Fruit fly (Drosophila melanogaster): Measurements from ENCODE around the gene fd3F.
A peak's percentile ranks its signal among the peaks of the same experiment; 100 is the strongest.

Gene fd3F

DNA sequence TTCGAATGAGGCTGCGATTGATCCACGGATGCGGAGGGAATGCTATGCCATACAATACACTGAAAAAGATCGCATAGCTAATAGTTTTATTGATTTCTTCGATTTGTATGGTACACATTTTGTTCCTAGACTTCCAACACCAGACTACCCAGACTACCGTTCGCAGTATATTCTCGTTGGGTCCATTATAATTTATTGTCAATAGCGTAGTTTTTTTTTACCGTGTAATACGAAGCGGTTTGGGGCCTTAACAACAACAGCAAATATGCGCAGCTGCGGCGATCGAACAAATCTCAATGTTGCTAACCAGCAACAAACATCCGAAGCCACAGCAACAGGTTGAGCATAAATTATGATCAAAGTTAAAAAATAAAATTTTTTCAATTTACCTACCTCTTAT is 36.5 kb downstream of the fd3F start (continued):
- TF ChIP-seq inv (GFP tag; IDR thresholded peaks at IDR 0.05; ENCODE audit: partially characterized antibody) = no peak
- TF ChIP-seq corto (GFP tag; optimal IDR thresholded peaks at IDR 0.05) = no peak
- TF ChIP-seq CG4707 (GFP tag; optimal IDR thresholded peaks at IDR 0.05) = peak; percentile 55
- TF ChIP-seq klu (GFP tag; IDR thresholded peaks at IDR 0.05) = peak; percentile 49; the same call in 1 of the 2 replicates
- peak; percentile 71 for TF ChIP-seq sim (GFP tag; IDR thresholded peaks at IDR 0.05)
- TF ChIP-seq Hsf (GFP tag; optimal IDR thresholded peaks at IDR 0.05) = peak; percentile 81
- TF ChIP-seq MESR4 (GFP tag; optimal IDR thresholded peaks at IDR 0.05) = peak; percentile 13
- TF ChIP-seq fd96Cb (tag; optimal IDR thresholded peaks at IDR 0.05) = peak; percentile 76
- TF ChIP-seq Hand (GFP tag; optimal IDR thresholded peaks at IDR 0.05) = peak; percentile 40
- TF ChIP-seq Usf (GFP tag; optimal IDR thresholded peaks at IDR 0.05) = peak; percentile 64
- TF ChIP-seq scrt (GFP tag; optimal IDR thresholded peaks at IDR 0.05) = peak; percentile 72
- peak; percentile 64 for TF ChIP-seq btn (GFP tag; optimal IDR thresholded peaks at IDR 0.05)
- no peak for TF ChIP-seq prd (optimal IDR thresholded peaks at IDR 0.05)
- TF ChIP-seq prd (GFP tag; IDR thresholded peaks at IDR 0.05) = peak; percentile 78
- peak; percentile 58 for TF ChIP-seq dm (GFP tag; optimal IDR thresholded peaks at IDR 0.05)
- TF ChIP-seq CG17829 (tag; optimal IDR thresholded peaks at IDR 0.05) = peak; percentile 69
- TF ChIP-seq CG12942 (GFP tag; optimal IDR thresholded peaks at IDR 0.05) = peak; percentile 40
- TF ChIP-seq Sry-δ (GFP tag; optimal IDR thresholded peaks at IDR 0.05) = peak; percentile 39
- TF ChIP-seq CG8089 (GFP tag; optimal IDR thresholded peaks at IDR 0.05) = peak; percentile 67
- TF ChIP-seq en (GFP tag; optimal IDR thresholded peaks at IDR 0.05) = peak; percentile 70
- 0 out of 3 replicates have a peak, but pooled peaks have one; percentile 50 for TF ChIP-seq CG3726 (GFP tag; IDR thresholded peaks at IDR 0.05)
- peak; percentile 63 for TF ChIP-seq D19A (tag; optimal IDR thresholded peaks at IDR 0.05)
- TF ChIP-seq CG30020 (tag; optimal IDR thresholded peaks at IDR 0.05) = no peak
- TF ChIP-seq NK7.1 (GFP tag; optimal IDR thresholded peaks at IDR 0.05) = peak; percentile 48
- TF ChIP-seq lov (optimal IDR thresholded peaks at IDR 0.05) = no peak
- TF ChIP-seq lov (GFP tag; IDR thresholded peaks at IDR 0.05) = peak; percentile 70; the same call in 2 of the 3 replicates
- peak; percentile 82 for TF ChIP-seq CG2120 (GFP tag; optimal IDR thresholded peaks at IDR 0.05)
- TF ChIP-seq zf30C (GFP tag; optimal IDR thresholded peaks at IDR 0.05) = peak; percentile 72
- TF ChIP-seq hbn (GFP tag; IDR thresholded peaks at IDR 0.05; ENCODE audit: partially characterized antibody) = no peak
- TF ChIP-seq lilli (GFP tag; optimal IDR thresholded peaks at IDR 0.05) = peak; percentile 85
- peak; percentile 80 for TF ChIP-seq seq (GFP tag; IDR thresholded peaks at IDR 0.05)
- peak; percentile 67 for TF ChIP-seq CG13775 (GFP tag; optimal IDR thresholded peaks at IDR 0.05)
- TF ChIP-seq Bteb2 (GFP tag; optimal IDR thresholded peaks at IDR 0.05) = peak; percentile 74
- peak; percentile 59 for TF ChIP-seq Atf3 (GFP tag; optimal IDR thresholded peaks at IDR 0.05)
- no peak for TF ChIP-seq tll (GFP tag; optimal IDR thresholded peaks at IDR 0.05)
- peak; percentile 6; the same call in 1 of the 2 replicates for TF ChIP-seq Ravus (GFP tag; IDR thresholded peaks at IDR 0.05)
- TF ChIP-seq CG15601 (tag; optimal IDR thresholded peaks at IDR 0.05) = peak; percentile 67
- TF ChIP-seq Nf-YC (tag; optimal IDR thresholded peaks at IDR 0.05) = peak; percentile 64
- TF ChIP-seq fru (optimal IDR thresholded peaks at IDR 0.05) = no peak
- TF ChIP-seq CG8924 (tag; optimal IDR thresholded peaks at IDR 0.05) = peak; percentile 76
- peak; percentile 57 for TF ChIP-seq CG6854 (GFP tag; optimal IDR thresholded peaks at IDR 0.05)
- peak; percentile 71 for TF ChIP-seq CG10979 (tag; optimal IDR thresholded peaks at IDR 0.05)
- TF ChIP-seq CG15479 (GFP tag; optimal IDR thresholded peaks at IDR 0.05) = no peak
- peak; percentile 75 for TF ChIP-seq so (GFP tag; IDR thresholded peaks at IDR 0.05)
- peak; percentile 73 for TF ChIP-seq Atf-2 (GFP tag; optimal IDR thresholded peaks at IDR 0.05)
- peak; percentile 3 for TF ChIP-seq Elba2 (GFP tag; optimal IDR thresholded peaks at IDR 0.05)
- peak; percentile 81 for TF ChIP-seq lmd (GFP tag; IDR thresholded peaks at IDR 0.05)
- TF ChIP-seq insv (GFP tag; optimal IDR thresholded peaks at IDR 0.05) = no peak
- peak; percentile 53 for TF ChIP-seq CG9437 (GFP tag; optimal IDR thresholded peaks at IDR 0.05)
- peak; percentile 79 for TF ChIP-seq zfh1 (GFP tag; IDR thresholded peaks at IDR 0.05)
- no peak for TF ChIP-seq Poxn (GFP tag; IDR thresholded peaks at IDR 0.05)
- TF ChIP-seq Pdp1 (GFP tag; optimal IDR thresholded peaks at IDR 0.05) = peak; percentile 52 to 72

Measured in whole organism, embryonic.